Fruit fly (Drosophila melanogaster) whole organism, embryonic: Measurements from ENCODE around the gene tho2.

Experiments
- Adf1 ChIP-seq: fragments of 200-800 bp; sonication (Bioruptor generic); IDR thresholded peaks from 2 replicates; pipeline ENCODE4 v1.3.6; 2022; ENCODE audit warnings: missing biosample characterization, missing genetic modification characterization
- Antp ChIP-seq: fragments of 200-800 bp; sonication (Bioruptor generic); optimal IDR thresholded peaks from 3 replicates; lab custom pipeline; 2016; ENCODE audit warnings: missing biosample characterization, missing genetic modification characterization
- Awh ChIP-seq: fragments of 200-800 bp; sonication (Bioruptor generic); IDR thresholded peaks from 2 replicates; pipeline ENCODE4, ENCODE4 v1.3.6; 2022; ENCODE audit warnings: missing biosample characterization, missing genetic modification characterization
- BtbVII ChIP-seq: fragments of 200-800 bp; sonication (Bioruptor generic); optimal IDR thresholded peaks from 3 replicates; lab custom pipeline; 2017; ENCODE audit warnings: missing biosample characterization, mild to moderate bottlenecking, missing genetic modification characterization
- CG10543 ChIP-seq: fragments of 200-800 bp; sonication (Bioruptor generic); optimal IDR thresholded peaks from 3 replicates; lab custom pipeline; 2017; ENCODE audit warnings: missing biosample characterization, mild to moderate bottlenecking, missing genetic modification characterization, moderate library complexity
- CG12071 ChIP-seq: fragments of 200-800 bp; sonication (Bioruptor generic); optimal IDR thresholded peaks from 3 replicates; lab custom pipeline; 2018; ENCODE audit warnings: missing biosample characterization, mild to moderate bottlenecking, missing genetic modification characterization
- CG12236 ChIP-seq: fragments of 200-800 bp; sonication (Bioruptor generic); optimal IDR thresholded peaks from 2 replicates; lab custom pipeline; 2016; ENCODE audit warnings: missing biosample characterization, missing genetic modification characterization
- CG13123 ChIP-seq: fragments of 200-800 bp; sonication (Bioruptor generic); optimal IDR thresholded peaks from 2 replicates; lab custom pipeline; 2016; ENCODE audit warnings: missing biosample characterization, missing genetic modification characterization
- CG14441 ChIP-seq: fragments of 200-800 bp; sonication (Bioruptor generic); IDR thresholded peaks from 2 replicates; pipeline ENCODE4 v1.3.6; 2022; ENCODE audit warnings: missing biosample characterization, missing genetic modification characterization
- CG14860 ChIP-seq: fragments of 200-800 bp; sonication (Bioruptor generic); IDR thresholded peaks from 3 replicates; pipeline ENCODE4 v1.3.6; 2022; ENCODE audit warnings: missing biosample characterization, missing genetic modification characterization; ENCODE audit not compliant: partially characterized antibody
- CG16779 ChIP-seq: fragments of 200-800 bp; sonication (Bioruptor generic); IDR thresholded peaks from 2 replicates; pipeline ENCODE4 v1.3.6; 2022; ENCODE audit warnings: missing biosample characterization, missing genetic modification characterization
- CG1792 ChIP-seq: fragments of 200-800 bp; sonication (Bioruptor generic); optimal IDR thresholded peaks from 2 replicates; lab custom pipeline; 2016; ENCODE audit warnings: missing biosample characterization, missing genetic modification characterization
- CG18599 ChIP-seq: fragments of 200-800 bp; sonication (Bioruptor generic); optimal IDR thresholded peaks from 3 replicates; lab custom pipeline; 2017; ENCODE audit warnings: missing biosample characterization, missing genetic modification characterization, mild to moderate bottlenecking, moderate library complexity, missing genetic modification reagents
- CG3065 ChIP-seq: fragments of 200-800 bp; sonication (Bioruptor generic); optimal IDR thresholded peaks from 2 replicates; lab custom pipeline; 2016; ENCODE audit warnings: missing biosample characterization, missing genetic modification characterization
- CG32532 ChIP-seq: fragments of 200-800 bp; sonication (Bioruptor generic); IDR thresholded peaks from 2 replicates; pipeline ENCODE4 v1.3.6; 2022; ENCODE audit warnings: missing biosample characterization, missing genetic modification characterization
- CG32767 ChIP-seq: fragments of 200-800 bp; sonication (Bioruptor generic); IDR thresholded peaks from 2 replicates; pipeline ENCODE4 v1.3.6; 2022; ENCODE audit warnings: missing biosample characterization, missing genetic modification characterization
- CG5180 ChIP-seq: fragments of 200-800 bp; sonication (Bioruptor generic); optimal IDR thresholded peaks from 3 replicates; lab custom pipeline; 2017; ENCODE audit warnings: missing biosample characterization, missing genetic modification characterization, mild to moderate bottlenecking, moderate library complexity, missing genetic modification reagents
- CG6813 ChIP-seq: fragments of 200-800 bp; sonication (Bioruptor generic); optimal IDR thresholded peaks from 2 replicates; lab custom pipeline; 2017; ENCODE audit warnings: missing biosample characterization, missing genetic modification characterization, mild to moderate bottlenecking, moderate library complexity, missing genetic modification reagents
- CG7839 ChIP-seq: fragments of 200-800 bp; sonication (Bioruptor generic); optimal IDR thresholded peaks from 3 replicates; lab custom pipeline; 2018; ENCODE audit warnings: missing biosample characterization, mild to moderate bottlenecking, missing genetic modification characterization, moderate library complexity
- CG8478 ChIP-seq: fragments of >200 bp; optimal IDR thresholded peaks from 2 replicates; lab custom pipeline; 2018
- CG9727 ChIP-seq: fragments of 200-800 bp; sonication (Bioruptor generic); optimal IDR thresholded peaks from 3 replicates; lab custom pipeline; 2017; ENCODE audit warnings: missing biosample characterization, mild to moderate bottlenecking, missing genetic modification characterization
- Dad ChIP-seq: fragments of 200-800 bp; sonication (Bioruptor generic); optimal IDR thresholded peaks from 3 replicates; lab custom pipeline; 2016; ENCODE audit warnings: missing biosample characterization, missing genetic modification characterization
- Doc3 ChIP-seq: fragments of 200-800 bp; sonication (Bioruptor generic); IDR thresholded peaks from 3 replicates; pipeline ENCODE4 v1.3.6; 2022; ENCODE audit warnings: missing biosample characterization, missing genetic modification characterization; ENCODE audit not compliant: partially characterized antibody
- E2f1 ChIP-seq: fragments of 200-800 bp; sonication (Bioruptor generic); IDR thresholded peaks from 2 replicates; pipeline ENCODE4 v1.3.6; 2022; ENCODE audit warnings: missing biosample characterization, missing genetic modification characterization
- ERR ChIP-seq: fragments of 200-800 bp; sonication (Bioruptor generic); optimal IDR thresholded peaks from 2 replicates; lab custom pipeline; 2016; ENCODE audit warnings: missing biosample characterization, missing genetic modification characterization
- GATAe ChIP-seq: fragments of 200-800 bp; sonication (Bioruptor generic); conservative IDR thresholded peaks from 2 replicates; pipeline ENCODE4 v1.3.6; 2022; ENCODE audit warnings: missing biosample characterization, missing genetic modification characterization
- Hey ChIP-seq: fragments of 200-800 bp; sonication (Bioruptor generic); optimal IDR thresholded peaks from 3 replicates; lab custom pipeline; 2018; ENCODE audit warnings: missing biosample characterization, mild to moderate bottlenecking, missing genetic modification characterization
- Hsf ChIP-seq: fragments of 200-800 bp; sonication (Bioruptor generic); optimal IDR thresholded peaks from 3 replicates; lab custom pipeline; 2016; ENCODE audit warnings: missing biosample characterization, missing genetic modification characterization
- Kr ChIP-seq: fragments of 200-800 bp; sonication (Bioruptor generic); optimal IDR thresholded peaks from 2 replicates; lab custom pipeline; 2017; ENCODE audit warnings: missing biosample characterization, mild to moderate bottlenecking, missing genetic modification characterization
- Med ChIP-seq: fragments of 200-800 bp; sonication (Bioruptor generic); peaks from one replicate; lab custom pipeline; 2016; ENCODE audit warnings: missing biosample characterization, missing genetic modification characterization, mild to moderate bottlenecking, inconsistent platforms, moderate library complexity
- Optix ChIP-seq: fragments of 200-800 bp; sonication (Bioruptor generic); IDR thresholded peaks from 3 replicates; pipeline ENCODE4 v1.3.6; 2022; ENCODE audit warnings: missing biosample characterization, missing genetic modification characterization
- Scr ChIP-seq: fragments of 200-800 bp; sonication (Bioruptor generic); IDR thresholded peaks from 2 replicates; pipeline ENCODE4 v1.3.6; 2022; ENCODE audit warnings: missing biosample characterization, missing genetic modification characterization; ENCODE audit not compliant: partially characterized antibody
- Sox102F ChIP-seq: fragments of 200-800 bp; sonication (Bioruptor generic); optimal IDR thresholded peaks from 2 replicates; lab custom pipeline; 2018; ENCODE audit warnings: missing biosample characterization, mild to moderate bottlenecking, missing genetic modification characterization, moderate library complexity
- bbx ChIP-seq: fragments of 200-800 bp; sonication (Bioruptor generic); IDR thresholded peaks from 2 replicates; pipeline ENCODE4 v1.3.6; 2022; ENCODE audit warnings: missing biosample characterization, missing genetic modification characterization; ENCODE audit not compliant: partially characterized antibody
- bowl ChIP-seq: fragments of 200-800 bp; sonication (Bioruptor generic); IDR thresholded peaks from 2 replicates; pipeline ENCODE4 v1.3.6; 2022; ENCODE audit warnings: missing biosample characterization, missing genetic modification characterization
- bsh ChIP-seq, 2 experiments: fragments of 200-800 bp; sonication (Bioruptor generic); optimal IDR thresholded peaks; 2 replicates each; lab custom pipeline; 2017 to 2018; ENCODE audit warnings: mild to moderate bottlenecking in 2 of 2, missing biosample characterization in 2 of 2, missing genetic modification characterization in 2 of 2, moderate library complexity in 1 of 2
- dysf ChIP-seq: fragments of 200-800 bp; sonication (Bioruptor generic); IDR thresholded peaks from 3 replicates; pipeline ENCODE4 v1.3.6; 2022; ENCODE audit warnings: missing biosample characterization, missing genetic modification characterization
- esg ChIP-seq: fragments of 200-800 bp; sonication (Bioruptor generic); conservative IDR thresholded peaks from 2 replicates; pipeline ENCODE4 v1.3.6; 2022; ENCODE audit warnings: missing biosample characterization, missing genetic modification characterization
- ewg ChIP-seq: fragments of 200-800 bp; sonication (Bioruptor generic); optimal IDR thresholded peaks from 3 replicates; lab custom pipeline; 2017; ENCODE audit warnings: mild to moderate bottlenecking, missing biosample characterization, missing genetic modification reagents, missing genetic modification characterization
- eyg ChIP-seq: fragments of 200-800 bp; sonication (Bioruptor generic); optimal IDR thresholded peaks from 3 replicates; lab custom pipeline; 2016; ENCODE audit warnings: missing biosample characterization, missing genetic modification characterization
- fd102C ChIP-seq: fragments of 200-800 bp; sonication (Bioruptor generic); optimal IDR thresholded peaks from 2 replicates; lab custom pipeline; 2018; ENCODE audit warnings: missing biosample characterization, mild to moderate bottlenecking, missing genetic modification characterization, moderate library complexity
- h ChIP-seq: fragments of >200 bp; optimal IDR thresholded peaks from 2 replicates; lab custom pipeline; 2017
- hb ChIP-seq: fragments of 200-800 bp; sonication (Bioruptor generic); IDR thresholded peaks from 3 replicates; pipeline ENCODE4 v1.3.6; 2022; ENCODE audit warnings: missing biosample characterization, missing genetic modification characterization; ENCODE audit not compliant: partially characterized antibody
- hbn ChIP-seq: fragments of 200-800 bp; sonication (Bioruptor generic); IDR thresholded peaks from 2 replicates; pipeline ENCODE4 v1.3.6; 2022; ENCODE audit warnings: missing biosample characterization, missing genetic modification characterization; ENCODE audit not compliant: partially characterized antibody
- insv ChIP-seq, 2 experiments: fragments of 200-800 bp; sonication (Bioruptor generic); optimal IDR thresholded peaks; 3 replicates each; lab custom pipeline; 2016 to 2018; ENCODE audit warnings: missing biosample characterization in 2 of 2, missing genetic modification characterization in 2 of 2
- jumu ChIP-seq: fragments of 200-800 bp; sonication (Bioruptor generic); optimal IDR thresholded peaks from 3 replicates; lab custom pipeline; 2016; ENCODE audit warnings: missing biosample characterization, missing genetic modification characterization
- lbe ChIP-seq: fragments of 200-800 bp; sonication (Bioruptor generic); optimal IDR thresholded peaks from 2 replicates; lab custom pipeline; 2016; ENCODE audit warnings: missing biosample characterization, mild to moderate bottlenecking, missing genetic modification characterization
- otp ChIP-seq: fragments of 200-800 bp; sonication (Bioruptor generic); IDR thresholded peaks from 3 replicates; pipeline ENCODE4, ENCODE4 v1.3.6; 2022; ENCODE audit warnings: missing biosample characterization, missing genetic modification characterization
- sob ChIP-seq: fragments of 200-800 bp; sonication (Bioruptor generic); IDR thresholded peaks from 2 replicates; pipeline ENCODE4 v1.3.6; 2022; ENCODE audit warnings: missing biosample characterization, missing genetic modification characterization
- tgo ChIP-seq: fragments of 200-800 bp; sonication (Bioruptor generic); IDR thresholded peaks from 3 replicates; pipeline ENCODE4 v1.3.6; 2022; ENCODE audit warnings: missing biosample characterization, missing genetic modification characterization
- zfh2 ChIP-seq: fragments of 200-800 bp; sonication (Bioruptor generic); optimal IDR thresholded peaks from 2 replicates; lab custom pipeline; 2016; ENCODE audit warnings: missing biosample characterization, missing genetic modification characterization

tho2 gene

dm6 chr2L:2179366-2179765 lies 34.4 kb upstream of the tho2 start (continued):
- TF ChIP-seq Sox102F (GFP tag; lab: Kevin White, UChicago), result peak; percentile 89
- no peak for TF ChIP-seq insv (GFP tag; optimal IDR thresholded peaks at IDR 0.05; lab: Kevin White, UChicago)
- no peak for TF ChIP-seq h
- peak; percentile 73 for TF ChIP-seq E2f1 (GFP tag; lab: Robert Waterston, UW)
- TF ChIP-seq CG9727 (GFP tag; lab: Kevin White, UChicago), result peak; percentile 25
- TF ChIP-seq CG6813 (GFP tag; lab: Kevin White, UChicago), result peak; percentile 54
- no peak for TF ChIP-seq Kr (GFP tag; lab: Kevin White, UChicago)
- no peak for TF ChIP-seq CG8478 (lab: Kevin White, UChicago)
- TF ChIP-seq sob (GFP tag; lab: Robert Waterston, UW), result peak; percentile 74
- no peak for TF ChIP-seq CG14860
- 0 out of 2 replicates have a peak, but pooled peaks have one; percentile 28 for TF ChIP-seq CG16779 (GFP tag; lab: Robert Waterston, UW)
- TF ChIP-seq CG12071, result peak; percentile 83
- TF ChIP-seq Hey, result peak; percentile 85
- TF ChIP-seq CG12236 (GFP tag; lab: Kevin White, UChicago), result peak; percentile 8
- TF ChIP-seq eyg (GFP tag; lab: Kevin White, UChicago), result peak; percentile 57
- peak; percentile 50 for TF ChIP-seq Awh (GFP tag; lab: Robert Waterston, UW)
- peak; percentile 84 for TF ChIP-seq CG32532 (GFP tag; lab: Robert Waterston, UW)
- TF ChIP-seq CG1792 (GFP tag; lab: Kevin White, UChicago), result peak; percentile 69
- TF ChIP-seq bsh (GFP tag; optimal IDR thresholded peaks at IDR 0.05; lab: Kevin White, UChicago), result peak in 1 of 2 experiments; percentile 57
- peak; percentile 59; the same call in 1 of the 2 replicates for TF ChIP-seq esg (GFP tag; lab: Robert Waterston, UW)
- peak; percentile 96 for TF ChIP-seq Med
- peak; percentile 38 for TF ChIP-seq CG5180 (GFP tag; lab: Kevin White, UChicago)
- peak; percentile 63; the same call in 1 of the 2 replicates for TF ChIP-seq CG14441 (GFP tag; lab: Robert Waterston, UW)
- TF ChIP-seq Antp (GFP tag; lab: Kevin White, UChicago), result peak; percentile 90
- TF ChIP-seq zfh2 (GFP tag; lab: Kevin White, UChicago), result peak; percentile 83
- no peak for TF ChIP-seq Scr
- TF ChIP-seq otp, result 0 out of 3 replicates have a peak, but pooled peaks have one; percentile 53
- no peak for TF ChIP-seq hb (GFP tag; lab: Robert Waterston, UW)
- TF ChIP-seq bowl (GFP tag; lab: Robert Waterston, UW), result peak; percentile 58; the same call in 1 of the 2 replicates
- peak; percentile 29 for TF ChIP-seq CG10543 (GFP tag; lab: Kevin White, UChicago)
- TF ChIP-seq fd102C, result no peak
- peak; percentile 29 for TF ChIP-seq CG3065 (GFP tag; lab: Kevin White, UChicago)
- TF ChIP-seq hbn (GFP tag; lab: Robert Waterston, UW), result no peak
- peak; percentile 85 for TF ChIP-seq GATAe (GFP tag; lab: Robert Waterston, UW)
- peak; percentile 54 for TF ChIP-seq jumu (GFP tag; lab: Kevin White, UChicago)
- peak; percentile 63 for TF ChIP-seq BtbVII (GFP tag; lab: Kevin White, UChicago)
- TF ChIP-seq bbx (GFP tag; lab: Robert Waterston, UW), result no peak
- TF ChIP-seq Optix (GFP tag; lab: Robert Waterston, UW), result peak; percentile 76
- peak; percentile 57 for TF ChIP-seq ewg (GFP tag; lab: Kevin White, UChicago)
- peak; percentile 78 for TF ChIP-seq CG7839
- TF ChIP-seq CG32767, result peak; percentile 52
- TF ChIP-seq lbe (GFP tag; lab: Kevin White, UChicago), result no peak
- peak; percentile 74 for TF ChIP-seq tgo (GFP tag; lab: Robert Waterston, UW)
- TF ChIP-seq CG13123 (GFP tag; lab: Kevin White, UChicago), result peak; percentile 34
- peak; percentile 68 for TF ChIP-seq ERR (GFP tag; lab: Kevin White, UChicago)
- peak; percentile 12; the same call in 1 of the 2 replicates for TF ChIP-seq Adf1
- TF ChIP-seq dysf (GFP tag; lab: Robert Waterston, UW), result peak; percentile 86
- TF ChIP-seq Dad (GFP tag; lab: Kevin White, UChicago), result peak; percentile 35
- no peak for TF ChIP-seq Doc3 (GFP tag; lab: Robert Waterston, UW)
- TF ChIP-seq CG18599, result peak; percentile 86
- peak; percentile 71 for TF ChIP-seq Hsf (GFP tag; lab: Kevin White, UChicago)
